Fruit fly (Drosophila melanogaster) whole organism, pupa: ENCODE measurements around the gene Glt.

Experiments
- CG12605 ChIP-seq: fragments of 200-800 bp; sonication (Bioruptor generic); IDR thresholded peaks from 2 replicates; pipeline ENCODE4 v1.3.6; 2022; ENCODE audit warnings: missing biosample characterization, missing genetic modification characterization
- CG17806 ChIP-seq: fragments of 200-800 bp; sonication (Bioruptor generic); optimal IDR thresholded peaks from 2 replicates; lab custom pipeline; 2018; ENCODE audit warnings: missing biosample characterization, mild to moderate bottlenecking, missing genetic modification characterization, moderate library complexity
- Pif1A ChIP-seq: fragments of 200-800 bp; sonication (Bioruptor generic); optimal IDR thresholded peaks from 3 replicates; lab custom pipeline; 2016; ENCODE audit warnings: missing biosample characterization, missing genetic modification characterization

- no peak; the same call in 1 of the 2 replicates for TF ChIP-seq CG12605 (GFP tag; lab: Robert Waterston, UW)
- no peak for TF ChIP-seq CG17806
- TF ChIP-seq Pif1A (GFP tag; lab: Kevin White, UChicago), result no peak
These were observed 20.1 kb downstream of the Glt start for dm6 chr2L:8692426-8693180.
